Worm (Caenorhabditis elegans) whole organism, L4 larva: Measurements from ENCODE around the gene acs-7.
A peak's percentile ranks its signal among the peaks of the same experiment; 100 is the strongest.

Experiments used
- D1046.2 ChIP-seq: fragments of 200-800 bp; sonication (Bioruptor generic); IDR thresholded peaks from 2 replicates; pipeline ENCODE4 v1.3.6; 2022; ENCODE audit warnings: missing genetic modification characterization, missing compliant biosample characterization
- F10B5.3 ChIP-seq: sonication (generic microtip); optimal IDR thresholded peaks from 2 replicates; lab custom pipeline; 2016; ENCODE audit warnings: mild to moderate bottlenecking, missing genetic modification characterization, missing compliant biosample characterization
- F49E8.2 ChIP-seq: sonication (generic microtip); optimal IDR thresholded peaks from 2 replicates; lab custom pipeline; 2016; ENCODE audit warnings: missing compliant biosample characterization, mild to moderate bottlenecking, missing genetic modification characterization, borderline replicate concordance
- T26A8.4 ChIP-seq: fragments of 200-800 bp; sonication (Bioruptor generic); IDR thresholded peaks from 2 replicates; pipeline ENCODE4 v1.3.6; 2022; ENCODE audit warnings: missing genetic modification characterization, missing compliant biosample characterization
- aha-1 ChIP-seq: fragments of 150-350 bp; peaks from one replicate; lab custom pipeline; 2014; ENCODE audit warnings: missing biosample characterization, missing genetic modification characterization
- aly-2 ChIP-seq: sonication (generic microtip); optimal IDR thresholded peaks from 2 replicates; lab custom pipeline; 2018; ENCODE audit warnings: missing biosample characterization, missing genetic modification characterization
- arid-1 ChIP-seq: fragments of 200-800 bp; sonication (Bioruptor generic); conservative IDR thresholded peaks from 2 replicates; pipeline ENCODE4 v1.3.6; 2022; ENCODE audit warnings: missing genetic modification reagents, missing genetic modification characterization, missing compliant biosample characterization
- ceh-20 ChIP-seq: fragments of 200-800 bp; sonication (Bioruptor generic); IDR thresholded peaks from 2 replicates; pipeline ENCODE4 v1.3.6; 2022; ENCODE audit warnings: missing genetic modification reagents, missing genetic modification characterization, missing compliant biosample characterization
- ceh-32 ChIP-seq: sonication (generic microtip); optimal IDR thresholded peaks from 2 replicates; lab custom pipeline; 2016; ENCODE audit warnings: mild to moderate bottlenecking, missing genetic modification characterization, missing compliant biosample characterization; ENCODE audit not compliant: poor library complexity
- ces-1 ChIP-seq: fragments of 150-350 bp; sonication (generic microtip); optimal IDR thresholded peaks from 4 replicates; lab custom pipeline; 2014; ENCODE audit warnings: missing biosample characterization, missing genetic modification reagents, missing genetic modification characterization
- ctbp-1 ChIP-seq: fragments of 200-800 bp; sonication (Bioruptor generic); IDR thresholded peaks from 2 replicates; pipeline ENCODE4 v1.3.6; 2022; ENCODE audit warnings: missing genetic modification reagents, missing genetic modification characterization, missing compliant biosample characterization
- dmd-6 ChIP-seq: fragments of 200-800 bp; sonication (Bioruptor generic); IDR thresholded peaks from 2 replicates; pipeline ENCODE4 v1.3.6; 2022; ENCODE audit warnings: missing genetic modification reagents, missing genetic modification characterization, missing compliant biosample characterization
- dmd-8 ChIP-seq: fragments of 200-800 bp; sonication (Bioruptor generic); IDR thresholded peaks from 2 replicates; pipeline ENCODE4 v1.3.6; 2022; ENCODE audit warnings: missing genetic modification characterization, missing compliant biosample characterization
- dpl-1 ChIP-seq: fragments of 150-350 bp; optimal IDR thresholded peaks from 2 replicates; lab custom pipeline; 2014; ENCODE audit warnings: missing biosample characterization, missing genetic modification reagents, missing genetic modification characterization
- duxl-1 ChIP-seq: sonication (generic microtip); optimal IDR thresholded peaks from 2 replicates; lab custom pipeline; 2016; ENCODE audit warnings: mild to moderate bottlenecking, missing genetic modification characterization, moderate library complexity, missing compliant biosample characterization; ENCODE audit not compliant: poor library complexity
- dve-1 ChIP-seq: sonication (generic microtip); optimal IDR thresholded peaks from 2 replicates; lab custom pipeline; 2017; ENCODE audit warnings: antibody characterized with exemption, mild to moderate bottlenecking, missing genetic modification characterization, missing compliant biosample characterization; ENCODE audit not compliant: insufficient read depth
- egl-27 ChIP-seq: sonication (generic microtip); optimal IDR thresholded peaks from 3 replicates; lab custom pipeline; 2017; ENCODE audit warnings: missing biosample characterization, missing genetic modification reagents, missing genetic modification characterization
- egl-43 ChIP-seq: fragments of 200-800 bp; sonication (Bioruptor generic); IDR thresholded peaks from 2 replicates; pipeline ENCODE4 v1.3.6; 2022; ENCODE audit warnings: missing genetic modification reagents, missing genetic modification characterization, missing compliant biosample characterization
- fkh-10 ChIP-seq: fragments of 150-350 bp; optimal IDR thresholded peaks from 2 replicates; lab custom pipeline; 2014; ENCODE audit warnings: missing biosample characterization, missing genetic modification reagents, missing genetic modification characterization
- fos-1 ChIP-seq: fragments of 150-350 bp; optimal IDR thresholded peaks from 2 replicates; lab custom pipeline; 2014; ENCODE audit warnings: missing biosample characterization, missing genetic modification characterization
- hif-1 ChIP-seq, 2 experiments: sonication (generic microtip); optimal IDR thresholded peaks; 2 replicates each; lab custom pipeline; 2016 to 2017; ENCODE audit warnings: missing compliant biosample characterization in 2 of 2, missing genetic modification characterization in 2 of 2, missing genetic modification reagents in 2 of 2, missing genotype in 2 of 2, mild to moderate bottlenecking in 1 of 2
- hlh-11 ChIP-seq: fragments of 200-800 bp; sonication (Bioruptor generic); optimal IDR thresholded peaks from 2 replicates; lab custom pipeline; 2018; ENCODE audit warnings: mild to moderate bottlenecking, missing genetic modification characterization, missing compliant biosample characterization
- hlh-30 ChIP-seq: sonication (generic microtip); optimal IDR thresholded peaks from 2 replicates; lab custom pipeline; 2017; ENCODE audit warnings: antibody characterized with exemption, mild to moderate bottlenecking, missing genetic modification characterization, missing compliant biosample characterization; ENCODE audit not compliant: insufficient read depth
- hmg-1.1 ChIP-seq: fragments of 200-800 bp; sonication (Bioruptor generic); IDR thresholded peaks from 2 replicates; pipeline ENCODE4 v1.3.6; 2022; ENCODE audit warnings: missing genetic modification reagents, missing genetic modification characterization, missing compliant biosample characterization
- jun-1 ChIP-seq: fragments of 150-350 bp; optimal IDR thresholded peaks from 2 replicates; lab custom pipeline; 2014; ENCODE audit warnings: missing biosample characterization, missing genetic modification reagents, missing genetic modification characterization
- lin-13 ChIP-seq: fragments of 150-350 bp; optimal IDR thresholded peaks from 2 replicates; lab custom pipeline; 2014; ENCODE audit warnings: missing biosample characterization, missing genetic modification reagents, missing genetic modification characterization
- lin-15B ChIP-seq: fragments of 150-350 bp; sonication (generic microtip); optimal IDR thresholded peaks from 3 replicates; lab custom pipeline; 2014; ENCODE audit warnings: missing biosample characterization, missing genetic modification characterization
- lin-38 ChIP-seq: fragments of 200-800 bp; sonication (Bioruptor generic); IDR thresholded peaks from 2 replicates; pipeline ENCODE4 v1.3.6; 2022; ENCODE audit warnings: missing genetic modification reagents, missing genetic modification characterization, missing compliant biosample characterization
- lir-3 ChIP-seq: sonication (generic microtip); optimal IDR thresholded peaks from 2 replicates; lab custom pipeline; 2016; ENCODE audit warnings: mild to moderate bottlenecking, missing genetic modification characterization, missing compliant biosample characterization
- mxl-2 ChIP-seq: fragments of 200-800 bp; sonication (Bioruptor generic); conservative IDR thresholded peaks from 2 replicates; pipeline ENCODE4 v1.3.6; 2022; ENCODE audit warnings: missing genetic modification reagents, missing genetic modification characterization, missing compliant biosample characterization
- mxl-3 ChIP-seq: fragments of 200-800 bp; sonication (Bioruptor generic); optimal IDR thresholded peaks from 2 replicates; lab custom pipeline; 2018; ENCODE audit warnings: mild to moderate bottlenecking, missing genetic modification characterization, missing compliant biosample characterization
- nhr-102 ChIP-seq: sonication (generic microtip); optimal IDR thresholded peaks from 2 replicates; lab custom pipeline; 2016; ENCODE audit warnings: mild to moderate bottlenecking, missing genetic modification characterization, moderate library complexity, missing compliant biosample characterization
- nhr-11 ChIP-seq: fragments of 150-350 bp; optimal IDR thresholded peaks from 2 replicates; lab custom pipeline; 2014; ENCODE audit warnings: missing biosample characterization, missing genetic modification characterization
- nhr-25 ChIP-seq: sonication (generic microtip); optimal IDR thresholded peaks from 2 replicates; lab custom pipeline; 2017; ENCODE audit warnings: missing genetic modification characterization, mild to moderate bottlenecking, missing compliant biosample characterization, antibody characterized with exemption, moderate library complexity, borderline replicate concordance; ENCODE audit not compliant: insufficient read depth
- nhr-48 ChIP-seq: sonication (generic microtip); optimal IDR thresholded peaks from 2 replicates; lab custom pipeline; 2016; ENCODE audit warnings: mild to moderate bottlenecking, missing genetic modification characterization, missing compliant biosample characterization
- nhr-6 ChIP-seq: fragments of 150-350 bp; optimal IDR thresholded peaks from 2 replicates; lab custom pipeline; 2014; ENCODE audit warnings: missing biosample characterization, missing genetic modification characterization
- php-3 ChIP-seq: fragments of 200-800 bp; sonication (Bioruptor generic); IDR thresholded peaks from 2 replicates; pipeline ENCODE4 v1.3.6; 2022; ENCODE audit warnings: missing genetic modification reagents, missing genetic modification characterization, missing compliant biosample characterization
- saeg-2 ChIP-seq: fragments of 200-800 bp; sonication (Bioruptor generic); IDR thresholded peaks from 2 replicates; pipeline ENCODE4 v1.3.6; 2022; ENCODE audit warnings: missing genetic modification reagents, missing genetic modification characterization, missing compliant biosample characterization
- set-16 ChIP-seq: fragments of 200-800 bp; sonication (Bioruptor generic); IDR thresholded peaks from 2 replicates; pipeline ENCODE4 v1.3.6; 2022; ENCODE audit warnings: missing genetic modification reagents, missing genetic modification characterization, missing compliant biosample characterization
- skn-1 ChIP-seq: fragments of 150-350 bp; optimal IDR thresholded peaks from 2 replicates; lab custom pipeline; 2014; ENCODE audit warnings: missing biosample characterization, missing genetic modification characterization
- snpc-1.2 ChIP-seq: fragments of 200-800 bp; sonication (Bioruptor generic); IDR thresholded peaks from 2 replicates; pipeline ENCODE4 v1.3.6; 2022; ENCODE audit warnings: missing genetic modification reagents, missing genetic modification characterization, missing compliant biosample characterization
- spr-3 ChIP-seq: fragments of 200-800 bp; sonication (Bioruptor generic); optimal IDR thresholded peaks from 2 replicates; lab custom pipeline; 2018; ENCODE audit warnings: mild to moderate bottlenecking, missing genetic modification characterization, missing compliant biosample characterization
- tra-1 ChIP-seq: fragments of 200-800 bp; sonication (Bioruptor generic); IDR thresholded peaks from 2 replicates; pipeline ENCODE4 v1.3.6; 2022; ENCODE audit warnings: missing genetic modification reagents, missing genetic modification characterization, missing compliant biosample characterization
- unc-39 ChIP-seq: sonication (generic microtip); optimal IDR thresholded peaks from 2 replicates; lab custom pipeline; 2017; ENCODE audit warnings: missing biosample characterization, missing genetic modification characterization
- unc-62 ChIP-seq, 3 experiments: fragments of 150-350 bp in 1 of 3; sonication (generic microtip); optimal IDR thresholded peaks in 2 of 3; peaks in 1 of 3; 1 replicate in 1 of 3; 2 replicates in 2 of 3; lab custom pipeline; 2014 to 2017; ENCODE audit warnings: missing biosample characterization in 3 of 3, missing genetic modification characterization in 3 of 3, missing genetic modification reagents in 3 of 3, missing genotype in 1 of 3
- zag-1 ChIP-seq: fragments of 150-350 bp; optimal IDR thresholded peaks from 2 replicates; lab custom pipeline; 2014; ENCODE audit warnings: missing biosample characterization, missing genetic modification characterization
- zfp-2 ChIP-seq: sonication (generic microtip); optimal IDR thresholded peaks from 2 replicates; lab custom pipeline; 2016; ENCODE audit warnings: mild to moderate bottlenecking, missing genetic modification characterization, missing compliant biosample characterization
- zip-2 ChIP-seq: fragments of 150-350 bp; optimal IDR thresholded peaks from 2 replicates; lab custom pipeline; 2014; ENCODE audit warnings: missing biosample characterization, missing genetic modification characterization
- ztf-7 ChIP-seq: fragments of 150-350 bp; optimal IDR thresholded peaks from 2 replicates; lab custom pipeline; 2014; ENCODE audit warnings: missing biosample characterization, missing genetic modification characterization

The acs-7 gene

ce11 chrII:9323660-9324059, 31.8 kb downstream of the acs-7 start, which contains the start of gene egli-1:
Gene egli-1, plus strand, starts transcription at chrII:9323960.
- no peak for TF ChIP-seq fkh-10 (GFP tag; lab: Kevin White, UChicago)
- TF ChIP-seq hlh-11 (tag; lab: Kevin White, UChicago) = no peak
- no peak for TF ChIP-seq jun-1
- TF ChIP-seq spr-3 (GFP tag; lab: Kevin White, UChicago) = no peak
- TF ChIP-seq ctbp-1 (GFP tag; lab: Robert Waterston, UW) = no peak
- TF ChIP-seq mxl-2 (GFP tag; lab: Robert Waterston, UW) = no peak

- TF ChIP-seq ceh-20 (GFP tag; lab: Robert Waterston, UW) (no peak), zag-1 (no peak), mxl-3 (no peak), php-3 (GFP tag; lab: Robert Waterston, UW) (no peak), nhr-102 (no peak), nhr-48 (tag; lab: Kevin White, UChicago) (no peak), unc-39 (tag; lab: Kevin White, UChicago) (no peak), hif-1 (tag; optimal IDR thresholded peaks at IDR 0.05; lab: Kevin White, UChicago) (peak in 1 of 2 experiments; percentile 53), dpl-1 (GFP tag; lab: Kevin White, UChicago) (no peak), nhr-11 (no peak), F10B5.3 (tag; lab: Kevin White, UChicago) (no peak), dve-1 (tag; lab: Kevin White, UChicago) (peak; percentile 56), dmd-6 (GFP tag; lab: Robert Waterston, UW) (no peak), snpc-1.2 (GFP tag; lab: Robert Waterston, UW) (no peak), hlh-30 (tag; lab: Kevin White, UChicago) (no peak), dmd-8 (GFP tag; lab: Robert Waterston, UW) (no peak), lin-15B (tag; lab: Kevin White, UChicago) (no peak), lin-13 (GFP tag; lab: Kevin White, UChicago) (no peak), egl-27 (no peak), lin-38 (no peak), arid-1 (GFP tag; lab: Robert Waterston, UW) (no peak), zfp-2 (no peak), saeg-2 (GFP tag; lab: Robert Waterston, UW) (no peak), skn-1 (tag; lab: Kevin White, UChicago) (no peak), ceh-32 (tag; lab: Kevin White, UChicago) (no peak), aly-2 (tag; lab: Kevin White, UChicago) (no peak), tra-1 (GFP tag; lab: Robert Waterston, UW) (no peak), D1046.2 (GFP tag; lab: Robert Waterston, UW) (no peak), nhr-25 (tag; lab: Kevin White, UChicago) (no peak), T26A8.4 (GFP tag; lab: Robert Waterston, UW) (no peak), aha-1 (tag; lab: Kevin White, UChicago) (peak; percentile 70), set-16 (GFP tag; lab: Robert Waterston, UW) (no peak), nhr-6 (tag; lab: Kevin White, UChicago) (peak; percentile 34), unc-62 (GFP tag; optimal IDR thresholded peaks at IDR 0.05 in 1 of 2; lab: Kevin White, UChicago) (peak in 1 of 2 experiments; percentile 93), unc-62 (tag; optimal IDR thresholded peaks at IDR 0.05; lab: Kevin White, UChicago) (no peak), egl-43 (GFP tag; lab: Robert Waterston, UW) (no peak), ztf-7 (tag; lab: Kevin White, UChicago) (no peak), F49E8.2 (no peak), fos-1 (no peak), duxl-1 (tag; lab: Kevin White, UChicago) (no peak), hmg-1.1 (GFP tag; lab: Robert Waterston, UW) (no peak), lir-3 (no peak), zip-2 (tag; lab: Kevin White, UChicago) (no peak), ces-1 (no peak)
Observed at ce11 chrII:9324824-9325351, 33.1 kb downstream of the acs-7 start, which contains the start of gene eat-3. Gene eat-3, plus strand, starts transcription at chrII:9324874.
